Fruit fly (Drosophila melanogaster) whole organism, embryonic: ENCODE results near the gene CG10232.

Experiments used
- Ada2b ChIP-seq: fragments of 200-800 bp; sonication (Bioruptor generic); IDR thresholded peaks from 2 replicates; pipeline ENCODE4 v1.3.6; 2022; ENCODE audit warnings: missing biosample characterization, missing genetic modification characterization
- Awh ChIP-seq: fragments of 200-800 bp; sonication (Bioruptor generic); IDR thresholded peaks from 2 replicates; pipeline ENCODE4, ENCODE4 v1.3.6; 2022; ENCODE audit warnings: missing biosample characterization, missing genetic modification characterization
- Blimp-1 ChIP-seq: fragments of 200-800 bp; sonication (Bioruptor generic); optimal IDR thresholded peaks from 3 replicates; lab custom pipeline; 2018; ENCODE audit warnings: missing biosample characterization, missing genetic modification characterization, mild to moderate bottlenecking, moderate library complexity, missing genetic modification reagents
- C15 ChIP-seq: fragments of 200-800 bp; sonication (Bioruptor generic); IDR thresholded peaks from 3 replicates; pipeline ENCODE4 v1.3.6; 2022; ENCODE audit warnings: missing biosample characterization, missing genetic modification characterization
- CG10147 ChIP-seq: fragments of 200-800 bp; sonication (Bioruptor generic); optimal IDR thresholded peaks from 2 replicates; lab custom pipeline; 2019; ENCODE audit warnings: missing biosample characterization, mild to moderate bottlenecking, missing genetic modification characterization, moderate library complexity
- CG11456 ChIP-seq: fragments of 200-800 bp; sonication (Bioruptor generic); IDR thresholded peaks from 3 replicates; pipeline ENCODE4 v1.3.6; 2022; ENCODE audit warnings: missing biosample characterization, missing genetic modification characterization
- CG11560 ChIP-seq: fragments of 200-800 bp; sonication (Bioruptor generic); IDR thresholded peaks from 3 replicates; pipeline ENCODE4 v1.3.6; 2022; ENCODE audit warnings: missing biosample characterization, missing genetic modification characterization
- CG12769 ChIP-seq: fragments of 200-800 bp; sonication (Bioruptor generic); optimal IDR thresholded peaks from 2 replicates; lab custom pipeline; 2019; ENCODE audit warnings: missing biosample characterization, mild to moderate bottlenecking, missing genetic modification characterization, moderate library complexity
- CG13424 ChIP-seq: fragments of 200-800 bp; sonication (Bioruptor generic); optimal IDR thresholded peaks from 2 replicates; lab custom pipeline; 2019; ENCODE audit warnings: missing biosample characterization, mild to moderate bottlenecking, missing genetic modification characterization, moderate library complexity
- CG15479 ChIP-seq: fragments of 200-800 bp; sonication (Bioruptor generic); optimal IDR thresholded peaks from 3 replicates; lab custom pipeline; 2019; ENCODE audit warnings: missing biosample characterization, mild to moderate bottlenecking, missing genetic modification characterization, moderate library complexity
- CG16779 ChIP-seq: fragments of 200-800 bp; sonication (Bioruptor generic); IDR thresholded peaks from 2 replicates; pipeline ENCODE4 v1.3.6; 2022; ENCODE audit warnings: missing biosample characterization, missing genetic modification characterization
- CG16815 ChIP-seq: fragments of 200-800 bp; sonication (Bioruptor generic); optimal IDR thresholded peaks from 3 replicates; lab custom pipeline; 2017; ENCODE audit warnings: missing biosample characterization, mild to moderate bottlenecking, missing genetic modification characterization
- CG17186 ChIP-seq: fragments of 200-800 bp; sonication (Bioruptor generic); optimal IDR thresholded peaks from 3 replicates; lab custom pipeline; 2017; ENCODE audit warnings: missing biosample characterization, missing genetic modification reagents, missing genetic modification characterization
- CG31388 ChIP-seq: fragments of 200-800 bp; sonication (Bioruptor generic); optimal IDR thresholded peaks from 2 replicates; lab custom pipeline; 2016; ENCODE audit warnings: missing biosample characterization, missing genetic modification characterization
- CG5245 ChIP-seq: fragments of 200-800 bp; sonication (Bioruptor generic); optimal IDR thresholded peaks from 3 replicates; lab custom pipeline; 2016; ENCODE audit warnings: missing biosample characterization, missing genetic modification characterization
- CG6689 ChIP-seq: fragments of 200-800 bp; sonication (Bioruptor generic); IDR thresholded peaks from 2 replicates; pipeline ENCODE4 v1.3.6; 2022; ENCODE audit warnings: missing biosample characterization, missing genetic modification characterization
- CG7963 ChIP-seq: fragments of 200-800 bp; sonication (Bioruptor generic); IDR thresholded peaks from 3 replicates; pipeline ENCODE4 v1.3.6; 2022; ENCODE audit warnings: missing biosample characterization, missing genetic modification characterization; ENCODE audit not compliant: partially characterized antibody
- CG8089 ChIP-seq: fragments of 200-800 bp; sonication (Bioruptor generic); optimal IDR thresholded peaks from 3 replicates; lab custom pipeline; 2016; ENCODE audit warnings: missing biosample characterization, missing genetic modification characterization
- CG8924 ChIP-seq: fragments of 200-800 bp; optimal IDR thresholded peaks from 3 replicates; lab custom pipeline; 2019; ENCODE audit warnings: missing biosample characterization, mild to moderate bottlenecking, missing genetic modification characterization, moderate library complexity
- CG9609 ChIP-seq: fragments of 200-800 bp; sonication (Bioruptor generic); optimal IDR thresholded peaks from 3 replicates; lab custom pipeline; 2016; ENCODE audit warnings: missing biosample characterization, missing genetic modification characterization
- CG9817 ChIP-seq: fragments of 200-800 bp; sonication (Bioruptor generic); optimal IDR thresholded peaks from 2 replicates; lab custom pipeline; 2018; ENCODE audit warnings: missing biosample characterization, mild to moderate bottlenecking, missing genetic modification characterization, moderate library complexity
- CkIIα-i1 ChIP-seq: fragments of 200-800 bp; sonication (Bioruptor generic); IDR thresholded peaks from 2 replicates; pipeline ENCODE4 v1.3.6; 2022; ENCODE audit warnings: missing biosample characterization, missing genetic modification characterization
- Deaf1 ChIP-seq: fragments of 200-800 bp; optimal IDR thresholded peaks from 3 replicates; lab custom pipeline; 2019; ENCODE audit warnings: missing biosample characterization, mild to moderate bottlenecking, missing genetic modification characterization, moderate library complexity
- Hr39 ChIP-seq: fragments of >200 bp; optimal IDR thresholded peaks from 2 replicates; lab custom pipeline; 2017
- Hr51 ChIP-seq, 2 experiments: fragments of 200-800 bp; sonication (Bioruptor generic); optimal IDR thresholded peaks; 2 replicates in 1 of 2; 3 replicates in 1 of 2; lab custom pipeline; 2016 to 2018; ENCODE audit warnings: missing biosample characterization in 2 of 2, missing genetic modification characterization in 2 of 2, mild to moderate bottlenecking in 1 of 2, moderate library complexity in 1 of 2
- MESR4 ChIP-seq: fragments of 200-800 bp; sonication (Bioruptor generic); optimal IDR thresholded peaks from 2 replicates; lab custom pipeline; 2018; ENCODE audit warnings: missing biosample characterization, mild to moderate bottlenecking, missing genetic modification characterization, moderate library complexity
- Max ChIP-seq: fragments of 200-800 bp; sonication (Bioruptor generic); optimal IDR thresholded peaks from 2 replicates; lab custom pipeline; 2016; ENCODE audit warnings: missing biosample characterization, mild to moderate bottlenecking, missing genetic modification characterization
- PHDP ChIP-seq: fragments of 200-800 bp; sonication (Bioruptor generic); optimal IDR thresholded peaks from 3 replicates; lab custom pipeline; 2018; ENCODE audit warnings: missing biosample characterization, mild to moderate bottlenecking, missing genetic modification characterization, moderate library complexity
- Rx ChIP-seq: fragments of 200-800 bp; sonication (Bioruptor generic); IDR thresholded peaks from 2 replicates; pipeline ENCODE4 v1.3.6; 2022; ENCODE audit warnings: missing biosample characterization, missing genetic modification characterization
- Ssrp ChIP-seq: fragments of 200-800 bp; sonication (Bioruptor generic); optimal IDR thresholded peaks from 2 replicates; lab custom pipeline; 2018; ENCODE audit warnings: missing biosample characterization, mild to moderate bottlenecking, missing genetic modification characterization, moderate library complexity
- Tbp ChIP-seq: fragments of >200 bp; optimal IDR thresholded peaks from 2 replicates; lab custom pipeline; 2018; ENCODE audit warnings: missing biosample characterization, missing genetic modification characterization
- chinmo ChIP-seq: fragments of 200-800 bp; sonication (Bioruptor generic); IDR thresholded peaks from 4 replicates; pipeline ENCODE4 v1.3.6; 2022; ENCODE audit warnings: missing biosample characterization, missing genetic modification characterization; ENCODE audit not compliant: partially characterized antibody
- crol ChIP-seq: fragments of 200-800 bp; sonication (Bioruptor generic); IDR thresholded peaks from 2 replicates; pipeline ENCODE4 v1.3.6; 2022; ENCODE audit warnings: missing biosample characterization, missing genetic modification characterization
- eyg ChIP-seq: fragments of 200-800 bp; sonication (Bioruptor generic); optimal IDR thresholded peaks from 3 replicates; lab custom pipeline; 2016; ENCODE audit warnings: missing biosample characterization, missing genetic modification characterization
- fd64A ChIP-seq: fragments of 200-800 bp; sonication (Bioruptor generic); optimal IDR thresholded peaks from 3 replicates; lab custom pipeline; 2018; ENCODE audit warnings: missing biosample characterization, mild to moderate bottlenecking, missing genetic modification characterization
- grn ChIP-seq: fragments of 200-800 bp; sonication (Bioruptor generic); optimal IDR thresholded peaks from 3 replicates; lab custom pipeline; 2017; ENCODE audit warnings: missing biosample characterization, missing genetic modification characterization
- inv ChIP-seq: fragments of 200-800 bp; sonication (Bioruptor generic); IDR thresholded peaks from 2 replicates; pipeline ENCODE4 v1.3.6; 2022; ENCODE audit warnings: missing biosample characterization, missing genetic modification characterization; ENCODE audit not compliant: partially characterized antibody
- lab ChIP-seq: fragments of 200-800 bp; sonication (Bioruptor generic); optimal IDR thresholded peaks from 3 replicates; lab custom pipeline; 2017; ENCODE audit warnings: missing biosample characterization, missing genetic modification characterization, mild to moderate bottlenecking, moderate library complexity, missing genetic modification reagents
- mam ChIP-seq: fragments of 200-800 bp; sonication (Bioruptor generic); optimal IDR thresholded peaks from 3 replicates; lab custom pipeline; 2016; ENCODE audit warnings: missing biosample characterization, missing genetic modification characterization
- oc ChIP-seq: fragments of 200-800 bp; sonication (Bioruptor generic); optimal IDR thresholded peaks from 2 replicates; lab custom pipeline; 2018; ENCODE audit warnings: missing biosample characterization, mild to moderate bottlenecking, missing genetic modification characterization, moderate library complexity
- pan ChIP-seq, 4 experiments: fragments of >200 bp in 3 of 4; fragments of 200-800 bp in 1 of 4; sonication (Bioruptor generic) in 1 of 4; optimal IDR thresholded peaks in 3 of 4; IDR thresholded peaks in 1 of 4; 2 replicates each; pipeline versions ENCODE4 v1.3.6 to Lab custom; 2017 to 2022; ENCODE audit warnings: missing biosample characterization in 2 of 4, missing genetic modification characterization in 2 of 4, mixed read lengths in 1 of 4
- pros ChIP-seq: fragments of 200-800 bp; sonication (Bioruptor generic); optimal IDR thresholded peaks from 3 replicates; lab custom pipeline; 2019; ENCODE audit warnings: missing biosample characterization, mild to moderate bottlenecking, missing genetic modification characterization, moderate library complexity
- pzg ChIP-seq: fragments of 200-800 bp; sonication (Bioruptor generic); optimal IDR thresholded peaks from 3 replicates; lab custom pipeline; 2018; ENCODE audit warnings: missing biosample characterization, mild to moderate bottlenecking, missing genetic modification characterization, moderate library complexity
- ranshi ChIP-seq: fragments of 200-800 bp; sonication (Bioruptor generic); IDR thresholded peaks from 2 replicates; pipeline ENCODE4 v1.3.6; 2022; ENCODE audit warnings: missing biosample characterization, missing genetic modification characterization
- run ChIP-seq: fragments of 200-800 bp; sonication (Bioruptor generic); optimal IDR thresholded peaks from 3 replicates; lab custom pipeline; 2018; ENCODE audit warnings: missing biosample characterization, mild to moderate bottlenecking, missing genetic modification characterization
- schlank ChIP-seq: fragments of 200-800 bp; sonication (Bioruptor generic); optimal IDR thresholded peaks from 2 replicates; lab custom pipeline; 2018; ENCODE audit warnings: missing biosample characterization, mild to moderate bottlenecking, missing genetic modification characterization
- sob ChIP-seq: fragments of 200-800 bp; sonication (Bioruptor generic); IDR thresholded peaks from 2 replicates; pipeline ENCODE4 v1.3.6; 2022; ENCODE audit warnings: missing biosample characterization, missing genetic modification characterization
- tin ChIP-seq: fragments of 200-800 bp; sonication (Bioruptor generic); optimal IDR thresholded peaks from 3 replicates; lab custom pipeline; 2016; ENCODE audit warnings: missing biosample characterization, missing genetic modification characterization
- tup ChIP-seq: fragments of 200-800 bp; sonication (Bioruptor generic); optimal IDR thresholded peaks from 2 replicates; lab custom pipeline; 2016; ENCODE audit warnings: missing biosample characterization, mild to moderate bottlenecking, missing genetic modification characterization, moderate library complexity
- vvl ChIP-seq: fragments of 200-800 bp; sonication (Bioruptor generic); IDR thresholded peaks from 2 replicates; pipeline ENCODE4 v1.3.6; 2022; ENCODE audit warnings: missing biosample characterization, missing genetic modification characterization

CG10232 gene

dm6 chr3R:23747446-23747845, 26.0 kb upstream of the CG10232 start (continued):
- TF ChIP-seq PHDP (tag; lab: Kevin White, UChicago) (no peak), CG31388 (no peak), Hr51 (GFP tag; optimal IDR thresholded peaks at IDR 0.05; lab: Kevin White, UChicago) (no peak), tin (GFP tag; lab: Kevin White, UChicago) (no peak)

- TF ChIP-seq CG15479 (GFP tag; lab: Kevin White, UChicago): no peak
- no peak for TF ChIP-seq CG10147 (GFP tag; lab: Kevin White, UChicago)
- no peak for TF ChIP-seq Tbp (GFP tag; lab: Kevin White, UChicago)
- no peak for TF ChIP-seq MESR4 (GFP tag; lab: Kevin White, UChicago)
- TF ChIP-seq pan (optimal IDR thresholded peaks at IDR 0.05; lab: Kevin White, UChicago): no peak
- no peak for TF ChIP-seq pan (GFP tag; optimal IDR thresholded peaks at IDR 0.05 in 1 of 2, IDR thresholded peaks at IDR 0.05 in 1 of 2)
- peak; percentile 50; the same call in 1 of the 2 replicates for TF ChIP-seq vvl (GFP tag; lab: Robert Waterston, UW)
- TF ChIP-seq Deaf1 (tag; lab: Kevin White, UChicago): no peak
- TF ChIP-seq fd64A (GFP tag; lab: Kevin White, UChicago): no peak
- no peak for TF ChIP-seq CG16815 (GFP tag; lab: Kevin White, UChicago)
- TF ChIP-seq grn (GFP tag; lab: Kevin White, UChicago): peak; percentile 33
- no peak for TF ChIP-seq Rx (GFP tag; lab: Robert Waterston, UW)
- TF ChIP-seq CG11456: no peak
- TF ChIP-seq CG17186: no peak
- no peak for TF ChIP-seq CG8924
- no peak for TF ChIP-seq Max (GFP tag; lab: Kevin White, UChicago)
- peak; percentile 4 for TF ChIP-seq oc (tag; lab: Kevin White, UChicago)
- peak; percentile 91 for TF ChIP-seq Blimp-1 (GFP tag; lab: Kevin White, UChicago)
- TF ChIP-seq pros (GFP tag; lab: Kevin White, UChicago): no peak
- no peak for TF ChIP-seq CG16779 (GFP tag; lab: Robert Waterston, UW)
- peak; percentile 13 for TF ChIP-seq CG12769 (tag; lab: Kevin White, UChicago)
- TF ChIP-seq tup (GFP tag; lab: Kevin White, UChicago): no peak
- TF ChIP-seq schlank (tag; lab: Kevin White, UChicago): no peak
- TF ChIP-seq run (tag; lab: Kevin White, UChicago): peak; percentile 12
- no peak for TF ChIP-seq C15 (GFP tag; lab: Robert Waterston, UW)
- TF ChIP-seq crol (GFP tag; lab: Robert Waterston, UW): no peak
- no peak for TF ChIP-seq eyg (GFP tag; lab: Kevin White, UChicago)
- TF ChIP-seq Ssrp (tag; lab: Kevin White, UChicago): no peak
- no peak for TF ChIP-seq CG8089 (GFP tag; lab: Kevin White, UChicago)
- no peak for TF ChIP-seq CG13424 (tag; lab: Kevin White, UChicago)
- no peak for TF ChIP-seq pzg
- TF ChIP-seq CG7963 (GFP tag; lab: Robert Waterston, UW): no peak
- TF ChIP-seq mam (GFP tag; lab: Kevin White, UChicago): no peak
- TF ChIP-seq CG9817 (tag; lab: Kevin White, UChicago): no peak
- TF ChIP-seq inv: no peak
- TF ChIP-seq ranshi (GFP tag; lab: Robert Waterston, UW): no peak
- no peak for TF ChIP-seq CG9609 (GFP tag; lab: Kevin White, UChicago)
- no peak for TF ChIP-seq CkIIα-i1
- no peak for TF ChIP-seq Ada2b (GFP tag; lab: Robert Waterston, UW)
- TF ChIP-seq sob (GFP tag; lab: Robert Waterston, UW): no peak
- no peak for TF ChIP-seq CG6689 (GFP tag; lab: Robert Waterston, UW)
- TF ChIP-seq Hr39 (lab: Kevin White, UChicago): no peak
- TF ChIP-seq lab (GFP tag; lab: Kevin White, UChicago): no peak
- no peak for TF ChIP-seq chinmo
- TF ChIP-seq CG11560 (tag; lab: Robert Waterston, UW): no peak
- no peak for TF ChIP-seq CG5245 (GFP tag; lab: Kevin White, UChicago)
- no peak for TF ChIP-seq Awh (GFP tag; lab: Robert Waterston, UW)
Observed at dm6 chr3R:23740968-23741367, 19.5 kb upstream of the CG10232 start.
